Fruit fly (Drosophila melanogaster): ENCODE data around the gene Pyroxd1.

Pyroxd1 gene

DNA sequence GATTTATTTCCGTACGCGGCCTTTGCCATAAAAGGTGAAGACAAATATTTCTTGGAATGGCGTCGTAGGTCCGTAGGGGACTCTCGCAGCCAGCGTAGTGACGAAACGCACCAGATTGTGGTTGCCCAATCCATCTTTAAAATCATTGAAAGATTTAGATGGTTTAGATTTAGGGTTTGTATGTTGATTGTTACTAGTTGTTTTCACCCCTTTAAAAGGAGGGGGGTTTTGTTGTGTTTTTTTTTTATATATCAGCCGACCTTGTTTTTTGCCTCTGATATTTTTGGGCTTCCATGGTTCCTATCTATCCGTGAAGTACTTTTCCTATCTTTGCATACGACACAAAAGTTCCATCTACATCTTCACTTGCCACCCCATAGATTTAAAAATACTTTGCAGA, 12.4 kb upstream of the Pyroxd1 start (continued):
- TF ChIP-seq cwo (GFP tag; optimal IDR thresholded peaks at IDR 0.05) (peak; percentile 54), Pdp1 (GFP tag; optimal IDR thresholded peaks at IDR 0.05) (peak in 1 of 2 experiments; percentile 31), CG2678 (tag; optimal IDR thresholded peaks at IDR 0.05) (peak; percentile 46), CG15011 (GFP tag; optimal IDR thresholded peaks at IDR 0.05) (peak; percentile 10), Hey (tag; optimal IDR thresholded peaks at IDR 0.05) (no peak), CG17361 (GFP tag; IDR thresholded peaks at IDR 0.05) (peak; percentile 62; the same call in 2 of the 3 replicates), fu2 (GFP tag; optimal IDR thresholded peaks at IDR 0.05) (peak; percentile 46), klu (GFP tag; IDR thresholded peaks at IDR 0.05) (0 out of 2 replicates have a peak, but pooled peaks have one; percentile 28), phol (tag; optimal IDR thresholded peaks at IDR 0.05) (peak; percentile 7), CG7839 (tag; optimal IDR thresholded peaks at IDR 0.05) (peak; percentile 32), CG7786 (GFP tag; optimal IDR thresholded peaks at IDR 0.05) (peak; percentile 48), caup (GFP tag; optimal IDR thresholded peaks at IDR 0.05; ENCODE audit: severe bottlenecking) (peak; percentile 8), danr (GFP tag; IDR thresholded peaks at IDR 0.05) (peak; percentile 22; the same call in 1 of the 2 replicates), row (GFP tag; IDR thresholded peaks at IDR 0.05) (peak; percentile 58), CG6854 (GFP tag; optimal IDR thresholded peaks at IDR 0.05) (no peak), Xbp1 (GFP tag; optimal IDR thresholded peaks at IDR 0.05) (peak; percentile 2), CG12659 (GFP tag; optimal IDR thresholded peaks at IDR 0.05) (peak; percentile 26), Adf1 (GFP tag; IDR thresholded peaks at IDR 0.05) (peak; percentile 25; the same call in 1 of the 2 replicates), al (GFP tag; IDR thresholded peaks at IDR 0.05) (peak; percentile 24; the same call in 1 of the 2 replicates), CoRest (tag; optimal IDR thresholded peaks at IDR 0.05) (peak; percentile 34), Deaf1 (tag; optimal IDR thresholded peaks at IDR 0.05) (no peak), pan (optimal IDR thresholded peaks at IDR 0.05) (no peak), pan (GFP tag; optimal IDR thresholded peaks at IDR 0.05 in 1 of 2, IDR thresholded peaks at IDR 0.05 in 1 of 2) (no peak), prd (optimal IDR thresholded peaks at IDR 0.05) (no peak), prd (GFP tag; IDR thresholded peaks at IDR 0.05) (peak; percentile 44; the same call in 1 of the 3 replicates), seq (GFP tag; IDR thresholded peaks at IDR 0.05) (peak; percentile 49; the same call in 1 of the 2 replicates), exex (tag; optimal IDR thresholded peaks at IDR 0.05) (peak; percentile 32)

DNA sequence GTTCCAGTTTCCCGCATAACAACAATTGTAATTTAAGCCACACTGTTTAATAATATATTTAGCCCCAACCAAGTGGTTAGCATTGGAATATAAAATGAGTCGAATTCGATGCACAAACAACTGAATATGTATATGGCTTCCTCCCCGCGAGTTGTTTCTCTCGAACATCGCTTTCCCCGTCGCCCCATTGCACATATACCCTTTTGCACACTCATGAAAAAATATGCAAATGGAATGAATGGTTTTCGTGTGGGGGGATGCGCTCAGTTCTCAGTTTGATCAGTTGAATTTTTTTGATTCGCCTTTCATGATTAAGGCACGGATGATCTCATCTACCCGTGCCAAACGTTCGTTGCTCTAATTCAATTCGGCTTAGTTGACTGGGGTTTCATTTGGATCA, 10.5 kb upstream of the Pyroxd1 start:
- TF ChIP-seq CG10366 (GFP tag; IDR thresholded peaks at IDR 0.05) (no peak), Opbp (GFP tag; IDR thresholded peaks at IDR 0.05; ENCODE audit: partially characterized antibody) (no peak), CG13287 (GFP tag; IDR thresholded peaks at IDR 0.05; ENCODE audit: partially characterized antibody) (no peak), CG12769 (tag; optimal IDR thresholded peaks at IDR 0.05) (peak; percentile 8), Med (GFP tag) (peak; percentile 21), chinmo (GFP tag; IDR thresholded peaks at IDR 0.05; ENCODE audit: partially characterized antibody) (0 out of 4 replicates have a peak, but pooled peaks have one; percentile 70), HLH54F (GFP tag; optimal IDR thresholded peaks at IDR 0.05) (no peak), sens (GFP tag) (peak; percentile 15), salm (tag; optimal IDR thresholded peaks at IDR 0.05) (no peak), vvl (GFP tag; IDR thresholded peaks at IDR 0.05) (peak; percentile 74), Dbx (GFP tag; IDR thresholded peaks at IDR 0.05) (no peak), Asciz (GFP tag; optimal IDR thresholded peaks at IDR 0.05) (no peak), zfh1 (GFP tag; IDR thresholded peaks at IDR 0.05) (no peak), Poxn (GFP tag; IDR thresholded peaks at IDR 0.05) (no peak), pita (GFP tag; optimal IDR thresholded peaks at IDR 0.05) (no peak), Kr (GFP tag; optimal IDR thresholded peaks at IDR 0.05) (no peak)
